Worm (Caenorhabditis elegans) whole organism, early embryonic: ENCODE results near the gene cest-2.1.

Experiments used
- B0310.2 ChIP-seq: sonication (generic microtip); optimal IDR thresholded peaks from 2 replicates; lab custom pipeline; 2016; ENCODE audit warnings: mild to moderate bottlenecking, missing genetic modification characterization, missing compliant biosample characterization
- F13C5.2 ChIP-seq: sonication (generic microtip); optimal IDR thresholded peaks from 2 replicates; lab custom pipeline; 2017; ENCODE audit warnings: mild to moderate bottlenecking, missing genetic modification characterization, inconsistent platforms, missing compliant biosample characterization
- aly-1 ChIP-seq: sonication (generic microtip); optimal IDR thresholded peaks from 2 replicates; lab custom pipeline; 2016; ENCODE audit warnings: missing genetic modification characterization, missing compliant biosample characterization
- ama-1 ChIP-seq: fragments of 150-350 bp; optimal IDR thresholded peaks from 2 replicates; lab custom pipeline; 2014
- ceh-13 ChIP-seq: fragments of 200-800 bp; sonication (Bioruptor generic); optimal IDR thresholded peaks from 2 replicates; lab custom pipeline; 2018; ENCODE audit warnings: mild to moderate bottlenecking, missing genetic modification characterization, missing compliant biosample characterization
- ceh-36 ChIP-seq: sonication (generic microtip); optimal IDR thresholded peaks from 2 replicates; lab custom pipeline; 2016; ENCODE audit warnings: missing genetic modification characterization, inconsistent platforms, missing compliant biosample characterization
- ets-7 ChIP-seq: sonication (generic microtip); optimal IDR thresholded peaks from 2 replicates; lab custom pipeline; 2016; ENCODE audit warnings: missing genotype, missing genetic modification characterization, missing compliant biosample characterization
- flt-1 ChIP-seq: fragments of 200-800 bp; sonication (Bioruptor generic); IDR thresholded peaks from 2 replicates; pipeline ENCODE4 v1.3.6; 2022; ENCODE audit warnings: missing genetic modification characterization, missing compliant biosample characterization
- hmbx-1 ChIP-seq: sonication (generic microtip); optimal IDR thresholded peaks from 2 replicates; lab custom pipeline; 2016; ENCODE audit warnings: mild to moderate bottlenecking, missing genetic modification characterization, missing compliant biosample characterization
- hmg-4 ChIP-seq: fragments of 200-800 bp; sonication (Bioruptor generic); optimal IDR thresholded peaks from 2 replicates; lab custom pipeline; 2018; ENCODE audit warnings: mild to moderate bottlenecking, missing genetic modification characterization, missing compliant biosample characterization
- hnd-1 ChIP-seq: sonication (generic microtip); optimal IDR thresholded peaks from 2 replicates; lab custom pipeline; 2016; ENCODE audit warnings: missing genetic modification characterization, missing compliant biosample characterization
- pes-1 ChIP-seq: fragments of 200-800 bp; sonication (Bioruptor generic); IDR thresholded peaks from 2 replicates; pipeline ENCODE4 v1.3.6; 2022; ENCODE audit warnings: missing genetic modification reagents, missing genetic modification characterization, missing compliant biosample characterization
- scrt-1 ChIP-seq: fragments of 200-800 bp; sonication (Bioruptor generic); IDR thresholded peaks from 2 replicates; pipeline ENCODE4 v1.3.6; 2022; ENCODE audit warnings: missing genetic modification characterization, missing compliant biosample characterization
- sea-1 ChIP-seq: fragments of 200-800 bp; sonication (Bioruptor generic); conservative IDR thresholded peaks from 2 replicates; pipeline ENCODE4 v1.3.6; 2022; ENCODE audit warnings: missing genetic modification characterization, missing compliant biosample characterization
- tbx-11 ChIP-seq: fragments of 200-800 bp; sonication (Bioruptor generic); IDR thresholded peaks from 2 replicates; pipeline ENCODE4 v1.3.6; 2022; ENCODE audit warnings: missing genetic modification characterization, missing compliant biosample characterization
- tbx-37 ChIP-seq: fragments of 200-800 bp; sonication (Bioruptor generic); conservative IDR thresholded peaks from 2 replicates; pipeline ENCODE4 v1.3.6; 2022; ENCODE audit warnings: missing genetic modification reagents, missing genetic modification characterization, missing compliant biosample characterization
- tra-4 ChIP-seq: sonication (generic microtip); optimal IDR thresholded peaks from 2 replicates; lab custom pipeline; 2017; ENCODE audit warnings: missing genetic modification characterization, missing compliant biosample characterization

cest-2.1 gene

DNA sequence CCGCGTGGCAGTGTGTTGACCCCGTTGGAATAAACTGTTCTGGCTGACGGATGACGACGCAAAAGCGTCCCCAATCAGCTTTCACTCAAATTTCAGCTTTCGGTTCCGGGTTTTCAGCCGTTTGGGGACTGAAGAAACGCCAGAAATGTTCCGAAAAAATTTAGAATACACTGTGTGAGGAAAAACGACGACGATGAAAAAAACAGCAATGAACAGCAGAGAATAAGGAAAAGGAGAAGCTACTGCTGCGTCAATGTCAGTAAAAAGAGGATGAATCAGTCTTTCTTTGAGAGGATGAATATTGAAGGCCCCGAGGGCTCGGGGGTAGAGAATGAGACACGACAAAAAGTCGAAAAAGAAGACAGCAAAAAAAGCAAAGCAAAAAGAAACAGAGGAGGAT is 42.4 kb downstream of the cest-2.1 start:
- TF ChIP-seq pes-1 (no peak), B0310.2 (no peak), F13C5.2 (no peak), sea-1 (GFP tag; lab: Robert Waterston, UW) (no peak), hmg-4 (GFP tag; lab: Kevin White, UChicago) (no peak), tbx-37 (GFP tag; lab: Robert Waterston, UW) (no peak), aly-1 (tag; lab: Kevin White, UChicago) (no peak), hmbx-1 (tag; lab: Kevin White, UChicago) (no peak), scrt-1 (GFP tag; lab: Robert Waterston, UW) (no peak), hnd-1 (tag; lab: Kevin White, UChicago) (no peak), ceh-13 (no peak), ets-7 (tag; lab: Kevin White, UChicago) (no peak), tra-4 (tag; lab: Kevin White, UChicago) (no peak), ama-1 (lab: Kevin White, UChicago) (no peak), flt-1 (GFP tag; lab: Robert Waterston, UW) (no peak), ceh-36 (tag; lab: Kevin White, UChicago) (no peak), tbx-11 (GFP tag; lab: Robert Waterston, UW) (no peak)

DNA sequence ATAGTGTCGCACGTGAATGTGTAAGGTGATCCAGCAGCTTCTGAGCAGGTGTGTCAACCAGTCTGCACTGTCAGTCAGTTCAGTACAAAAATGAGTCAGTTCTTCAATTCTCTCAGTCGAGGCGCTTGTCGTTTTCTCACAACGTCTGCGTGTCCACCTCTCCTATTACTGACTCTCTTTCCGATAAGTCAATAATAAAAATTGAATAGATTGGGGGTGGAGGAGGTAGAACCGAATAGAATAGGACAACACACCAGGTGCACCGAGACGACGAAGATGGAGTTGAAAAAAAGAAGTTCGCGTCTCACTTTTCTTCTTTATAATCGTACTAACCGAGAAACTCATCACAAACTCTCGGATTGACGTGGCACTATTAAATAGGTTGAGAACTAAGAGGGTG is 43.4 kb downstream of the cest-2.1 start:
- TF ChIP-seq tra-4 (tag; lab: Kevin White, UChicago) (no peak), F13C5.2 (no peak), flt-1 (GFP tag; lab: Robert Waterston, UW) (no peak), ceh-36 (tag; lab: Kevin White, UChicago) (no peak), tbx-11 (GFP tag; lab: Robert Waterston, UW) (no peak), ceh-13 (no peak), ets-7 (tag; lab: Kevin White, UChicago) (no peak), tbx-37 (GFP tag; lab: Robert Waterston, UW) (no peak), ama-1 (lab: Kevin White, UChicago) (no peak), hmbx-1 (tag; lab: Kevin White, UChicago) (no peak), B0310.2 (no peak), pes-1 (no peak), aly-1 (tag; lab: Kevin White, UChicago) (no peak), hnd-1 (tag; lab: Kevin White, UChicago) (no peak), scrt-1 (GFP tag; lab: Robert Waterston, UW) (no peak)

DNA sequence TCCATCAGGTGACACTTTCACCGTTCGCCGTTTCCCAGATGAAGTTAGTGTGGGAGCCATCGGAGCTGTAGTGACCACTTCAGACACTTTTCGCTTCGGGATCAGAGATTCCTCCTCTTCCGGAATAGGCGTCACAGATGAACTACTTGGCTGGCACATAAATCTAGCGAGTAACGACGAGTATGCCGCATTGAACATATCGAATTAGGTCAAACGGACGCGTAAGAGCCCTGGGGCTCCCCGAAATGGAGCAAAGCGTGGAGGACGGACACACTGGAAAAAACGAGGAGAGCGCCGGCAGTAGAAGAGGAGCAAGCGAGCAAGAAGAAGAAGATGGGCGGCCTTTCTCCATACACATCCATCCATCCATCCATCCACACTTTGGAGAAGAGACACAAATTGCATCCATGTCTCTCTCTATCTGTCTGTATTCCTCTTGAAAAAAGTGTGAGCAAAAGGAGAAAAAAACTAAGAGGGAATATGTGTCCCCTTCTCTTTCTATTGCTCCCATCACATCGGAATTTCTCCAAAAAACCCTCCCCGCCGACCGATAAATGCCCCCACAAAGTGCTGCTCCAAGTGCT is 44.8 kb downstream of the cest-2.1 start:
- TF ChIP-seq pes-1 (no peak), scrt-1 (GFP tag; lab: Robert Waterston, UW) (no peak), ama-1 (lab: Kevin White, UChicago) (no peak), aly-1 (tag; lab: Kevin White, UChicago) (no peak), hmg-4 (GFP tag; lab: Kevin White, UChicago) (no peak), tbx-11 (GFP tag; lab: Robert Waterston, UW) (no peak), ceh-13 (no peak), hnd-1 (tag; lab: Kevin White, UChicago) (no peak), flt-1 (GFP tag; lab: Robert Waterston, UW) (no peak), B0310.2 (no peak), sea-1 (GFP tag; lab: Robert Waterston, UW) (no peak), tra-4 (tag; lab: Kevin White, UChicago) (no peak), ets-7 (tag; lab: Kevin White, UChicago) (no peak), ceh-36 (tag; lab: Kevin White, UChicago) (no peak), F13C5.2 (no peak), tbx-37 (GFP tag; lab: Robert Waterston, UW) (no peak)

DNA sequence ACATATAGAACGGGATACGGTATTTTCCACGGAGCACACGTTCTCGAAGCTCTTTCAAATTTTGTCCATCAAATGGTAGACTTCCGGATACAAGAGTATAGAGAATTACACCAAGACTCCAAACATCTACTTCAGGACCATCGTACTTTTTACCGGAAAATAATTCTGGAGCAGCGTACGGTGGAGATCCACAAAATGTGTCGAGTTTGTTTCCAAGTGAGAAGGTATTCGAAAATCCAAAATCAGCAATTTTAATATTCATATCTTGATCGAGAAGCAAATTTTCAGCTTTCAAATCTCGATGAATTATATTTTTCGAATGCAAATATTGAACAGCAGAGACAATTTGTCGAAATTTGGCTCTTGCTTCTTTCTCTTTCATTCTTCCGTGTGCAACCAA is 48.1 kb downstream of the cest-2.1 start:
- TF ChIP-seq hmbx-1 (tag; lab: Kevin White, UChicago), result no peak
- no peak for TF ChIP-seq flt-1 (GFP tag; lab: Robert Waterston, UW)
- no peak for TF ChIP-seq ama-1 (lab: Kevin White, UChicago)
- TF ChIP-seq tbx-37 (GFP tag; lab: Robert Waterston, UW), result no peak
- no peak for TF ChIP-seq hnd-1 (tag; lab: Kevin White, UChicago)
- TF ChIP-seq ets-7 (tag; lab: Kevin White, UChicago), result no peak
- TF ChIP-seq aly-1 (tag; lab: Kevin White, UChicago), result no peak
- TF ChIP-seq pes-1, result no peak

DNA sequence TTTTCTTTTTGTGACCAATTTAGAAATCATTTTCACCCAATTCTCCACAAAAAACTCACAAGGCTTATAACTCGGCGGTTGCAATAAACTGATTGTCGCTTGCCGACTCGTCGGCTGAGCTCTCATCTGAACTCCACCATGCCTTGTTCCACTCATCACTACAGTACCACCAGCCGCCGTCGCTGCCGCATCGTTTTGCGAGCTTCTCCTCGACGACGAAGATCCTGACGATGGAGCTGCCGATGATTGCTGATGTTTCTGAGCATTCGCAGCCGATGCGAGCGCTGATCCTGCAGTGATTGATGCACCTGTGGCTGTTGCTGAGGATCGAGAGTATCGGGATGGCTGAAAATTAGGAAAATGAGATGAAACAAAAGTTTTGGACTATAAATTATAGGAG is 50.6 kb downstream of the cest-2.1 start:
- no peak for TF ChIP-seq hnd-1 (tag; lab: Kevin White, UChicago)
- no peak for TF ChIP-seq ceh-13
- TF ChIP-seq scrt-1 (GFP tag; lab: Robert Waterston, UW), result no peak
- no peak for TF ChIP-seq tra-4 (tag; lab: Kevin White, UChicago)
- no peak for TF ChIP-seq sea-1 (GFP tag; lab: Robert Waterston, UW)
- TF ChIP-seq F13C5.2, result no peak
- TF ChIP-seq hmg-4 (GFP tag; lab: Kevin White, UChicago), result no peak
- no peak for TF ChIP-seq tbx-37 (GFP tag; lab: Robert Waterston, UW)
- TF ChIP-seq tbx-11 (GFP tag; lab: Robert Waterston, UW), result no peak
- TF ChIP-seq flt-1 (GFP tag; lab: Robert Waterston, UW), result no peak
